Fruit fly (Drosophila melanogaster) whole organism, embryonic: ENCODE measurements around the gene CG5390.

Experiments
- BtbVII ChIP-seq: fragments of 200-800 bp; sonication (Bioruptor generic); optimal IDR thresholded peaks from 3 replicates; lab custom pipeline; 2017; ENCODE audit warnings: missing biosample characterization, mild to moderate bottlenecking, missing genetic modification characterization
- CG10654 ChIP-seq: fragments of 200-800 bp; sonication (Bioruptor generic); optimal IDR thresholded peaks from 2 replicates; lab custom pipeline; 2016; ENCODE audit warnings: missing biosample characterization, missing genetic modification characterization
- CG10979 ChIP-seq: fragments of 200-800 bp; sonication (Bioruptor generic); optimal IDR thresholded peaks from 2 replicates; lab custom pipeline; 2018; ENCODE audit warnings: missing biosample characterization, mild to moderate bottlenecking, missing genetic modification characterization, moderate library complexity
- CG11093 ChIP-seq: fragments of 200-800 bp; sonication (Bioruptor generic); IDR thresholded peaks from 3 replicates; pipeline ENCODE4 v1.3.6; 2022; ENCODE audit warnings: missing biosample characterization, missing genetic modification characterization
- CG12071 ChIP-seq: fragments of 200-800 bp; sonication (Bioruptor generic); optimal IDR thresholded peaks from 3 replicates; lab custom pipeline; 2018; ENCODE audit warnings: missing biosample characterization, mild to moderate bottlenecking, missing genetic modification characterization
- CG12391 ChIP-seq: fragments of 200-800 bp; sonication (Bioruptor generic); optimal IDR thresholded peaks from 3 replicates; lab custom pipeline; 2018; ENCODE audit warnings: missing biosample characterization, mild to moderate bottlenecking, missing genetic modification characterization, moderate library complexity
- CG15479 ChIP-seq: fragments of 200-800 bp; sonication (Bioruptor generic); optimal IDR thresholded peaks from 3 replicates; lab custom pipeline; 2019; ENCODE audit warnings: missing biosample characterization, mild to moderate bottlenecking, missing genetic modification characterization, moderate library complexity
- CG15696 ChIP-seq: fragments of 200-800 bp; sonication (Bioruptor generic); optimal IDR thresholded peaks from 2 replicates; lab custom pipeline; 2019; ENCODE audit warnings: missing biosample characterization, mild to moderate bottlenecking, missing genetic modification characterization, moderate library complexity
- CG1603 ChIP-seq: fragments of 200-800 bp; sonication (Bioruptor generic); optimal IDR thresholded peaks from 2 replicates; lab custom pipeline; 2019; ENCODE audit warnings: missing biosample characterization, mild to moderate bottlenecking, missing genetic modification characterization, moderate library complexity
- CG17361 ChIP-seq: fragments of 200-800 bp; sonication (Bioruptor generic); IDR thresholded peaks from 3 replicates; pipeline ENCODE4 v1.3.6; 2022; ENCODE audit warnings: missing biosample characterization, missing genetic modification characterization
- CG32532 ChIP-seq: fragments of 200-800 bp; sonication (Bioruptor generic); IDR thresholded peaks from 2 replicates; pipeline ENCODE4 v1.3.6; 2022; ENCODE audit warnings: missing biosample characterization, missing genetic modification characterization
- CG33557 ChIP-seq: fragments of 200-800 bp; sonication (Bioruptor generic); optimal IDR thresholded peaks from 2 replicates; lab custom pipeline; 2019; ENCODE audit warnings: missing biosample characterization, mild to moderate bottlenecking, missing genetic modification characterization, moderate library complexity
- CG34224 ChIP-seq: fragments of 200-800 bp; sonication (Bioruptor generic); IDR thresholded peaks from 3 replicates; pipeline ENCODE4 v1.3.6; 2022; ENCODE audit warnings: missing biosample characterization, missing genetic modification characterization; ENCODE audit not compliant: partially characterized antibody
- CG34422 ChIP-seq: fragments of 200-800 bp; sonication (Bioruptor generic); IDR thresholded peaks from 3 replicates; pipeline ENCODE4 v1.3.6; 2022; ENCODE audit warnings: missing biosample characterization, missing genetic modification characterization
- CG6272 ChIP-seq: fragments of 200-800 bp; sonication (Bioruptor generic); IDR thresholded peaks from 2 replicates; pipeline ENCODE4 v1.3.6; 2022; ENCODE audit warnings: missing biosample characterization, missing genetic modification characterization
- CG6654 ChIP-seq: fragments of 200-800 bp; sonication (Bioruptor generic); optimal IDR thresholded peaks from 2 replicates; lab custom pipeline; 2017; ENCODE audit warnings: missing biosample characterization, mild to moderate bottlenecking, missing genetic modification characterization
- CG7987 ChIP-seq: fragments of 200-800 bp; sonication (Bioruptor generic); optimal IDR thresholded peaks from 2 replicates; lab custom pipeline; 2018; ENCODE audit warnings: missing biosample characterization, mild to moderate bottlenecking, missing genetic modification characterization, moderate library complexity
- CG8290 ChIP-seq, 3 experiments: fragments of 200-800 bp; sonication (Bioruptor generic); optimal IDR thresholded peaks; 2 replicates each; lab custom pipeline; 2016 to 2019; ENCODE audit warnings: missing biosample characterization in 3 of 3, missing genetic modification characterization in 3 of 3, mild to moderate bottlenecking in 2 of 3, moderate library complexity in 1 of 3
- CG9609 ChIP-seq: fragments of 200-800 bp; sonication (Bioruptor generic); optimal IDR thresholded peaks from 3 replicates; lab custom pipeline; 2016; ENCODE audit warnings: missing biosample characterization, missing genetic modification characterization
- CG9817 ChIP-seq: fragments of 200-800 bp; sonication (Bioruptor generic); optimal IDR thresholded peaks from 2 replicates; lab custom pipeline; 2018; ENCODE audit warnings: missing biosample characterization, mild to moderate bottlenecking, missing genetic modification characterization, moderate library complexity
- Mad ChIP-seq: fragments of 200-800 bp; sonication (Bioruptor generic); optimal IDR thresholded peaks from 2 replicates; lab custom pipeline; 2016; ENCODE audit warnings: missing biosample characterization, missing genetic modification characterization
- NK7.1 ChIP-seq: fragments of 200-800 bp; sonication (Bioruptor generic); optimal IDR thresholded peaks from 3 replicates; lab custom pipeline; 2016; ENCODE audit warnings: missing biosample characterization, missing genetic modification characterization
- Nf-YB ChIP-seq: fragments of 200-800 bp; sonication (Bioruptor generic); optimal IDR thresholded peaks from 3 replicates; lab custom pipeline; 2019; ENCODE audit warnings: missing biosample characterization, mild to moderate bottlenecking, missing genetic modification characterization, moderate library complexity
- Nf-YC ChIP-seq: fragments of 200-800 bp; optimal IDR thresholded peaks from 3 replicates; lab custom pipeline; 2019; ENCODE audit warnings: missing biosample characterization, mild to moderate bottlenecking, missing genetic modification characterization, moderate library complexity
- Ptx1 ChIP-seq: fragments of 200-800 bp; sonication (Bioruptor generic); IDR thresholded peaks from 2 replicates; pipeline ENCODE4 v1.3.6; 2022; ENCODE audit warnings: missing biosample characterization, missing genetic modification characterization
- Side ChIP-seq: fragments of 200-800 bp; sonication (Bioruptor generic); optimal IDR thresholded peaks from 2 replicates; lab custom pipeline; 2016; ENCODE audit warnings: missing biosample characterization, missing genetic modification characterization
- Six4 ChIP-seq: fragments of 200-800 bp; sonication (Bioruptor generic); optimal IDR thresholded peaks from 2 replicates; lab custom pipeline; 2016; ENCODE audit warnings: missing biosample characterization, missing genetic modification characterization
- Trl ChIP-seq, 3 experiments: fragments of >200 bp in 2 of 3; fragments of 200-800 bp in 1 of 3; sonication (Bioruptor generic) in 1 of 3; optimal IDR thresholded peaks; 2 replicates in 1 of 3; 3 replicates in 2 of 3; lab custom pipeline; 2016 to 2017; ENCODE audit warnings: missing biosample characterization in 1 of 3, missing genetic modification characterization in 1 of 3
- al ChIP-seq: fragments of 200-800 bp; sonication (Bioruptor generic); IDR thresholded peaks from 2 replicates; pipeline ENCODE4 v1.3.6; 2022; ENCODE audit warnings: missing biosample characterization, missing genetic modification characterization
- ap ChIP-seq: fragments of 200-800 bp; sonication (Bioruptor generic); IDR thresholded peaks from 2 replicates; pipeline ENCODE4 v1.3.6; 2022; ENCODE audit warnings: missing biosample characterization, missing genetic modification characterization
- az2 ChIP-seq: fragments of 200-800 bp; sonication (Bioruptor generic); optimal IDR thresholded peaks from 3 replicates; lab custom pipeline; 2016; ENCODE audit warnings: missing biosample characterization, missing genetic modification characterization
- bab2 ChIP-seq: fragments of 200-800 bp; sonication (Bioruptor generic); optimal IDR thresholded peaks from 2 replicates; lab custom pipeline; 2016; ENCODE audit warnings: missing biosample characterization, missing genetic modification characterization
- fd3F ChIP-seq: fragments of 200-800 bp; sonication (Bioruptor generic); optimal IDR thresholded peaks from 2 replicates; lab custom pipeline; 2018; ENCODE audit warnings: missing biosample characterization, mild to moderate bottlenecking, missing genetic modification characterization, moderate library complexity
- fu2 ChIP-seq: fragments of 200-800 bp; sonication (Bioruptor generic); optimal IDR thresholded peaks from 2 replicates; lab custom pipeline; 2016; ENCODE audit warnings: missing biosample characterization, missing genetic modification characterization
- hth ChIP-seq: fragments of >200 bp; optimal IDR thresholded peaks from 2 replicates; lab custom pipeline; 2017; ENCODE audit warnings: inconsistent platforms
- nerfin-1 ChIP-seq: fragments of 200-800 bp; sonication (Bioruptor generic); optimal IDR thresholded peaks from 3 replicates; lab custom pipeline; 2019; ENCODE audit warnings: missing biosample characterization, mild to moderate bottlenecking, missing genetic modification characterization, moderate library complexity
- org-1 ChIP-seq: fragments of 200-800 bp; sonication (Bioruptor generic); optimal IDR thresholded peaks from 2 replicates; lab custom pipeline; 2017; ENCODE audit warnings: missing biosample characterization, missing genetic modification characterization
- pho ChIP-seq: fragments of 200-800 bp; sonication (Bioruptor generic); optimal IDR thresholded peaks from 2 replicates; lab custom pipeline; 2016; ENCODE audit warnings: missing biosample characterization, missing genetic modification characterization
- pros ChIP-seq: fragments of 200-800 bp; sonication (Bioruptor generic); optimal IDR thresholded peaks from 3 replicates; lab custom pipeline; 2019; ENCODE audit warnings: missing biosample characterization, mild to moderate bottlenecking, missing genetic modification characterization, moderate library complexity
- pum ChIP-seq: fragments of 200-800 bp; sonication (Bioruptor generic); optimal IDR thresholded peaks from 2 replicates; lab custom pipeline; 2016; ENCODE audit warnings: missing biosample characterization, missing genetic modification characterization
- salm ChIP-seq: fragments of 200-800 bp; sonication (Bioruptor generic); optimal IDR thresholded peaks from 2 replicates; lab custom pipeline; 2018; ENCODE audit warnings: missing biosample characterization, mild to moderate bottlenecking, missing genetic modification characterization
- sens ChIP-seq: fragments of 200-800 bp; sonication (Bioruptor generic); peaks from one replicate; lab custom pipeline; 2016; ENCODE audit warnings: missing biosample characterization, missing genetic modification characterization
- seq ChIP-seq: fragments of 200-800 bp; sonication (Bioruptor generic); IDR thresholded peaks from 2 replicates; pipeline ENCODE4 v1.3.6; 2022; ENCODE audit warnings: missing biosample characterization, missing genetic modification characterization
- slp2 ChIP-seq: fragments of 200-800 bp; sonication (Bioruptor generic); optimal IDR thresholded peaks from 2 replicates; lab custom pipeline; 2016; ENCODE audit warnings: missing biosample characterization, missing genetic modification characterization
- tgo ChIP-seq: fragments of 200-800 bp; sonication (Bioruptor generic); IDR thresholded peaks from 3 replicates; pipeline ENCODE4 v1.3.6; 2022; ENCODE audit warnings: missing biosample characterization, missing genetic modification characterization
- tll ChIP-seq, 2 experiments: fragments of 200-800 bp in 1 of 2; fragments of >200 bp in 1 of 2; sonication (Bioruptor generic) in 1 of 2; optimal IDR thresholded peaks; 2 replicates each; lab custom pipeline; 2017 to 2019; ENCODE audit warnings: missing biosample characterization in 2 of 2, missing genetic modification characterization in 2 of 2, mild to moderate bottlenecking in 1 of 2, moderate library complexity in 1 of 2
- toy ChIP-seq: fragments of 200-800 bp; sonication (Bioruptor generic); IDR thresholded peaks from 2 replicates; pipeline ENCODE4 v1.3.6; 2022; ENCODE audit warnings: missing biosample characterization, missing genetic modification characterization
- ttk ChIP-seq: fragments of 200-800 bp; sonication (Bioruptor generic); IDR thresholded peaks from 2 replicates; pipeline ENCODE4 v2.1.2; 2022; ENCODE audit warnings: missing biosample characterization, missing genetic modification characterization
- wdn ChIP-seq: fragments of 200-800 bp; sonication (Bioruptor generic); IDR thresholded peaks from 2 replicates; pipeline ENCODE4 v1.3.6; 2022; ENCODE audit warnings: missing biosample characterization, missing genetic modification characterization
- zfh2 ChIP-seq: fragments of 200-800 bp; sonication (Bioruptor generic); optimal IDR thresholded peaks from 2 replicates; lab custom pipeline; 2016; ENCODE audit warnings: missing biosample characterization, missing genetic modification characterization

Gene CG5390

dm6 chr2L:10353871-10354270 lies 47.5 kb upstream of the CG5390 start, which contains the start of gene CG34367:
TSS of gene CG34367 (minus strand) at chr2L:10353905.
- TF ChIP-seq CG1603 (no peak), Nf-YC (tag; lab: Kevin White, UChicago) (peak; percentile 97), hth (no peak), Nf-YB (peak; percentile 96), CG10654 (GFP tag; lab: Kevin White, UChicago) (no peak), CG33557 (GFP tag; lab: Kevin White, UChicago) (no peak), Trl (optimal IDR thresholded peaks at IDR 0.05; lab: Kevin White, UChicago) (peak; percentile 45 to 50), Trl (GFP tag; optimal IDR thresholded peaks at IDR 0.05; lab: Kevin White, UChicago) (no peak), bab2 (no peak), pros (peak; percentile 86), seq (GFP tag; lab: Robert Waterston, UW) (peak; percentile 67; the same call in 1 of the 2 replicates)
- TF ChIP-seq, all 482 proteins: peak for 5

dm6 chr2L:10351130-10351529 lies 44.7 kb upstream of the CG5390 start:
- TF ChIP-seq CG11093 = no peak
- no peak for TF ChIP-seq CG9817 (tag; lab: Kevin White, UChicago)
- peak; percentile 14 for TF ChIP-seq pum (GFP tag; lab: Kevin White, UChicago)
- no peak for TF ChIP-seq Six4 (GFP tag; lab: Kevin White, UChicago)
- TF ChIP-seq CG17361 (GFP tag; lab: Robert Waterston, UW) = peak; percentile 44; the same call in 1 of the 3 replicates
- TF ChIP-seq CG10979 (tag; lab: Kevin White, UChicago) = peak; percentile 58
- peak; percentile 21 for TF ChIP-seq Nf-YB
- TF ChIP-seq BtbVII (GFP tag; lab: Kevin White, UChicago) = no peak
- TF ChIP-seq toy = no peak
- no peak for TF ChIP-seq CG12071 (GFP tag; lab: Kevin White, UChicago)
- TF ChIP-seq CG34422 (GFP tag; lab: Robert Waterston, UW) = no peak
- peak; percentile 33 for TF ChIP-seq pros
- TF ChIP-seq CG15696 = peak; percentile 8
- no peak for TF ChIP-seq fu2 (GFP tag; lab: Kevin White, UChicago)
- no peak for TF ChIP-seq CG6654
- no peak for TF ChIP-seq ap (GFP tag; lab: Robert Waterston, UW)
- no peak for TF ChIP-seq Ptx1 (GFP tag; lab: Robert Waterston, UW)
- TF ChIP-seq al = no peak
- no peak for TF ChIP-seq org-1
- no peak for TF ChIP-seq fd3F (GFP tag; lab: Kevin White, UChicago)
- TF ChIP-seq CG34224 = no peak
- no peak for TF ChIP-seq CG7987 (GFP tag; lab: Kevin White, UChicago)
- no peak for TF ChIP-seq slp2
- TF ChIP-seq CG9609 (GFP tag; lab: Kevin White, UChicago) = no peak
- TF ChIP-seq tgo (GFP tag; lab: Robert Waterston, UW) = peak; percentile 36; the same call in 1 of the 3 replicates
- TF ChIP-seq CG8290 (GFP tag; optimal IDR thresholded peaks at IDR 0.05; lab: Kevin White, UChicago) = no peak
- TF ChIP-seq CG8290 (tag; optimal IDR thresholded peaks at IDR 0.05; lab: Kevin White, UChicago) = no peak
- TF ChIP-seq ttk (GFP tag; lab: Robert Waterston, UW) = no peak
- TF ChIP-seq tll (GFP tag; optimal IDR thresholded peaks at IDR 0.05; lab: Kevin White, UChicago) = no peak
- TF ChIP-seq Mad (GFP tag; lab: Kevin White, UChicago) = no peak
- peak; percentile 28 for TF ChIP-seq CG33557 (GFP tag; lab: Kevin White, UChicago)
- no peak for TF ChIP-seq NK7.1 (GFP tag; lab: Kevin White, UChicago)
- TF ChIP-seq CG15479 (GFP tag; lab: Kevin White, UChicago) = no peak
- TF ChIP-seq CG32532 (GFP tag; lab: Robert Waterston, UW) = no peak
- no peak for TF ChIP-seq salm
- no peak for TF ChIP-seq CG6272 (GFP tag; lab: Robert Waterston, UW)
- no peak for TF ChIP-seq zfh2 (GFP tag; lab: Kevin White, UChicago)
- no peak for TF ChIP-seq pho (GFP tag; lab: Kevin White, UChicago)
- no peak for TF ChIP-seq Side (GFP tag; lab: Kevin White, UChicago)
- peak; percentile 20 for TF ChIP-seq nerfin-1 (tag; lab: Kevin White, UChicago)
- no peak for TF ChIP-seq wdn (GFP tag; lab: Robert Waterston, UW)
- TF ChIP-seq sens = peak; percentile 88
- TF ChIP-seq az2 (GFP tag; lab: Kevin White, UChicago) = peak; percentile 14
- peak; percentile 23 for TF ChIP-seq CG12391
